Worm (Caenorhabditis elegans) whole organism, young adult: ENCODE results near the gene T28D6.7.

Source experiments
- B0019.2 ChIP-seq: fragments of 200-800 bp; sonication (Bioruptor generic); conservative IDR thresholded peaks from 2 replicates; pipeline ENCODE4 v1.3.6; 2022; ENCODE audit warnings: missing genetic modification reagents, missing genetic modification characterization, missing compliant biosample characterization
- aptf-2 ChIP-seq: fragments of 200-800 bp; sonication (Bioruptor generic); conservative IDR thresholded peaks from 2 replicates; pipeline ENCODE4 v1.3.6; 2022; ENCODE audit warnings: missing genetic modification reagents, missing genetic modification characterization, missing compliant biosample characterization
- efl-1 ChIP-seq: fragments of 150-350 bp; optimal IDR thresholded peaks from 2 replicates; lab custom pipeline; 2014; ENCODE audit warnings: missing biosample characterization, missing genetic modification reagents, missing genetic modification characterization

DNA sequence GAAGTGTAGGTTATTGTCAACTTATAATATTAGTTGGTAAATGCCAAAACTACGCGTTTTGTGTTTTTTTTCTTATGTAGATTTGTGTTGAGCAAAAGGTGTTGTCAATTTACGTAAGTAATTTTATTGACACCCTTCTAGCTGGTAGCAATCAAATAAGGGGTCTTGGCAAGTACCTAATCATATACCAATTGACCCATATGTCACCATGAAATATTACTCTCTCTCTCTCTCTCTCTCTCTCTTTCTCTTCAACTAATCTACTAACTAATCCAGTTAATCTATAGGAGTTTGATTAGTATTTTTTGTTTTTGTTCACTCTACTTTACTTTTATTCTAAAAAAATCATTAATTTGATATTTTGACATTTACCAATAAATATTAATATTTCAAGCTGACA, 13.1 kb upstream of the T28D6.7 start:
- TF ChIP-seq aptf-2 (GFP tag; lab: Robert Waterston, UW) (no peak), efl-1 (no peak), B0019.2 (GFP tag; lab: Robert Waterston, UW) (no peak)
